Worm (Caenorhabditis elegans): ENCODE results near the gene ent-4.

DNA sequence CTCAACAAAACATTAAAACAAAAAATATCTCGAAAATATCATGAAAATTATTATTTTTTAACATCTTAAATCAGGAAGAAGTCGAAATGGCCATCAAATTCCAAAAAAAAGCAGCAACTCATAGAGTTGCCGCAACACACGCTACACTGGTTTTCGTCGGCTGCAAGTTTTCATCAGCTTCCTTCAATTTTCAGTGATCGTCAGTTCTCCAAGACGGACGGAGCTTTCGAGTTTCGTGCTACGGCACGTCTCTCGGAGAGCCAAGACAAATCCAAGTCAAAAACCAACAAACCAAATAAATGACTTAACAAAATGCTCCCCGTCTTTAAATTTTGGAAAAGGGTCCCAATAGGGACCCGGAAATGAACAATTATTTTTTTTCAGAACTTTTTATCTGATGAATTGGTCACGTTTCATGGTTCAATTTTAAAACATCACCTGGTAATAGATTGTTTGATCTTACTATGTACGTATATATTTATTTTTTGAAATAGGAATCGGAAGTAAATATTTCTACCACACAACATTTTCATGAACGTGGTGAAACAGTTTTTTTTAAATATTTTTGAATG is 17.6 kb upstream of the ent-4 start:
- TF ChIP-seq tbx-2 (tag; optimal IDR thresholded peaks at IDR 0.05) (no peak), che-1 (tag; optimal IDR thresholded peaks at IDR 0.05) (no peak), lin-11 (tag; optimal IDR thresholded peaks at IDR 0.05) (no peak), pros-1 (tag; optimal IDR thresholded peaks at IDR 0.05) (no peak), odd-2 (tag; optimal IDR thresholded peaks at IDR 0.05) (no peak), pag-3 (tag; optimal IDR thresholded peaks at IDR 0.05; ENCODE audit: borderline replicate concordance) (no peak), elt-2 (tag; optimal IDR thresholded peaks at IDR 0.05) (no peak)

Measured in whole organism, late embryonic.